Worm (Caenorhabditis elegans) whole organism, late embryonic: ENCODE measurements around the gene cpx-2.

Experiments
- C08G9.2 ChIP-seq: sonication (generic microtip); optimal IDR thresholded peaks from 2 replicates; lab custom pipeline; 2016; ENCODE audit warnings: mild to moderate bottlenecking, missing genetic modification characterization, moderate library complexity, missing compliant biosample characterization
- C38D4.7 ChIP-seq: fragments of 200-800 bp; sonication (Bioruptor generic); optimal IDR thresholded peaks from 2 replicates; lab custom pipeline; 2018; ENCODE audit warnings: mild to moderate bottlenecking, missing genetic modification characterization, moderate library complexity, missing compliant biosample characterization
- F13H6.1 ChIP-seq: sonication (generic microtip); optimal IDR thresholded peaks from 2 replicates; lab custom pipeline; 2016; ENCODE audit warnings: missing genetic modification characterization, missing compliant biosample characterization
- K09A11.1 ChIP-seq: sonication (generic microtip); optimal IDR thresholded peaks from 2 replicates; lab custom pipeline; 2017; ENCODE audit warnings: antibody characterized with exemption, mild to moderate bottlenecking, missing genetic modification characterization, missing compliant biosample characterization; ENCODE audit not compliant: insufficient read depth
- Y22D7AL.16 ChIP-seq: sonication (generic microtip); optimal IDR thresholded peaks from 2 replicates; lab custom pipeline; 2016; ENCODE audit warnings: missing genetic modification characterization, missing compliant biosample characterization
- ahr-1 ChIP-seq: sonication (generic microtip); optimal IDR thresholded peaks from 2 replicates; lab custom pipeline; 2016; ENCODE audit warnings: missing genetic modification characterization, missing compliant biosample characterization
- ceh-18 ChIP-seq: sonication (generic microtip); optimal IDR thresholded peaks from 2 replicates; lab custom pipeline; 2016; ENCODE audit warnings: missing genetic modification characterization, missing compliant biosample characterization
- ceh-30 ChIP-seq: fragments of 150-350 bp; optimal IDR thresholded peaks from 2 replicates; lab custom pipeline; 2014; ENCODE audit warnings: missing biosample characterization, missing genetic modification characterization
- ceh-34 ChIP-seq: sonication (generic microtip); optimal IDR thresholded peaks from 2 replicates; lab custom pipeline; 2016; ENCODE audit warnings: mild to moderate bottlenecking, missing genetic modification characterization, missing compliant biosample characterization
- ceh-48 ChIP-seq: sonication (generic microtip); optimal IDR thresholded peaks from 2 replicates; lab custom pipeline; 2016; ENCODE audit warnings: missing genetic modification characterization, inconsistent platforms, missing compliant biosample characterization
- che-1 ChIP-seq: sonication (generic microtip); optimal IDR thresholded peaks from 2 replicates; lab custom pipeline; 2016; ENCODE audit warnings: mild to moderate bottlenecking, missing genetic modification characterization, missing compliant biosample characterization
- dmd-4 ChIP-seq: sonication (generic microtip); optimal IDR thresholded peaks from 2 replicates; lab custom pipeline; 2016; ENCODE audit warnings: borderline replicate concordance, missing genetic modification characterization, missing compliant biosample characterization
- elt-4 ChIP-seq: sonication (generic microtip); optimal IDR thresholded peaks from 2 replicates; lab custom pipeline; 2016; ENCODE audit warnings: missing genetic modification characterization, missing compliant biosample characterization
- ets-4 ChIP-seq: sonication (generic microtip); optimal IDR thresholded peaks from 2 replicates; lab custom pipeline; 2016; ENCODE audit warnings: missing genetic modification characterization, missing compliant biosample characterization
- eyg-1 ChIP-seq: sonication (generic microtip); optimal IDR thresholded peaks from 2 replicates; lab custom pipeline; 2016; ENCODE audit warnings: missing genotype, missing genetic modification characterization, missing compliant biosample characterization
- fax-1 ChIP-seq: sonication (generic microtip); optimal IDR thresholded peaks from 2 replicates; lab custom pipeline; 2016; ENCODE audit warnings: missing genotype, missing genetic modification characterization, missing compliant biosample characterization
- fkh-6 ChIP-seq: sonication (generic microtip); optimal IDR thresholded peaks from 2 replicates; lab custom pipeline; 2016; ENCODE audit warnings: missing genetic modification characterization, missing compliant biosample characterization
- hlh-13 ChIP-seq: fragments of 200-800 bp; sonication (Bioruptor generic); optimal IDR thresholded peaks from 2 replicates; lab custom pipeline; 2018; ENCODE audit warnings: mild to moderate bottlenecking, missing genetic modification characterization, missing compliant biosample characterization
- hlh-30 ChIP-seq: sonication (generic microtip); optimal IDR thresholded peaks from 2 replicates; lab custom pipeline; 2017; ENCODE audit warnings: antibody characterized with exemption, missing genetic modification characterization, missing compliant biosample characterization; ENCODE audit not compliant: insufficient read depth
- lim-6 ChIP-seq: sonication (generic microtip); optimal IDR thresholded peaks from 2 replicates; lab custom pipeline; 2016; ENCODE audit warnings: missing genetic modification characterization, missing compliant biosample characterization
- lin-11 ChIP-seq: fragments of 200-800 bp; sonication (Bioruptor generic); optimal IDR thresholded peaks from 2 replicates; lab custom pipeline; 2018; ENCODE audit warnings: mild to moderate bottlenecking, missing genetic modification characterization, missing compliant biosample characterization
- mec-3 ChIP-seq: sonication (generic microtip); optimal IDR thresholded peaks from 2 replicates; lab custom pipeline; 2016; ENCODE audit warnings: borderline replicate concordance, missing genetic modification characterization, missing compliant biosample characterization
- nfya-1 ChIP-seq: sonication (generic microtip); optimal IDR thresholded peaks from 2 replicates; lab custom pipeline; 2017; ENCODE audit warnings: missing genetic modification characterization, mild to moderate bottlenecking, missing compliant biosample characterization, antibody characterized with exemption, moderate library complexity
- nhr-11 ChIP-seq: fragments of 150-350 bp; optimal IDR thresholded peaks from 2 replicates; lab custom pipeline; 2014; ENCODE audit warnings: missing biosample characterization, missing genetic modification characterization
- pat-9 ChIP-seq: fragments of 200-800 bp; sonication (Bioruptor generic); optimal IDR thresholded peaks from 2 replicates; lab custom pipeline; 2018; ENCODE audit warnings: mild to moderate bottlenecking, missing genetic modification characterization, moderate library complexity, missing compliant biosample characterization
- pha-2 ChIP-seq: sonication (generic microtip); optimal IDR thresholded peaks from 2 replicates; lab custom pipeline; 2017; ENCODE audit warnings: mild to moderate bottlenecking, missing genetic modification characterization, missing compliant biosample characterization
- pha-4 ChIP-seq: fragments of 150-350 bp; optimal IDR thresholded peaks from 2 replicates; lab custom pipeline; 2018; ENCODE audit warnings: missing biosample characterization, missing genetic modification reagents, missing genetic modification characterization
- pqm-1 ChIP-seq: sonication (generic microtip); optimal IDR thresholded peaks from 2 replicates; lab custom pipeline; 2016; ENCODE audit warnings: missing genetic modification characterization, missing compliant biosample characterization
- rnt-1 ChIP-seq: sonication (generic microtip); optimal IDR thresholded peaks from 2 replicates; lab custom pipeline; 2016; ENCODE audit warnings: missing genetic modification characterization, missing compliant biosample characterization
- sdc-2 ChIP-seq: sonication (generic microtip); optimal IDR thresholded peaks from 2 replicates; lab custom pipeline; 2016; ENCODE audit warnings: missing genotype, missing genetic modification characterization, missing compliant biosample characterization
- sox-2 ChIP-seq: fragments of 200-800 bp; sonication (Bioruptor generic); IDR thresholded peaks from 2 replicates; pipeline ENCODE4 v1.3.6; 2022; ENCODE audit warnings: missing genetic modification reagents, missing genetic modification characterization, missing compliant biosample characterization
- syd-9 ChIP-seq: sonication (generic microtip); optimal IDR thresholded peaks from 2 replicates; lab custom pipeline; 2016; ENCODE audit warnings: mild to moderate bottlenecking, missing genetic modification characterization, moderate library complexity, missing compliant biosample characterization
- tbx-2 ChIP-seq: sonication (generic microtip); optimal IDR thresholded peaks from 2 replicates; lab custom pipeline; 2016; ENCODE audit warnings: missing genetic modification characterization, missing compliant biosample characterization
- tbx-7 ChIP-seq: sonication (generic microtip); optimal IDR thresholded peaks from 2 replicates; lab custom pipeline; 2016; ENCODE audit warnings: missing genotype, missing genetic modification characterization, missing compliant biosample characterization
- unc-3 ChIP-seq, 2 experiments: fragments of 200-800 bp in 1 of 2; sonication (Bioruptor generic) in 1 of 2; sonication (generic microtip) in 1 of 2; conservative IDR thresholded peaks in 1 of 2; optimal IDR thresholded peaks in 1 of 2; 2 replicates each; pipeline versions ENCODE4 v1.3.6 to Lab custom; 2016 to 2022; ENCODE audit warnings: missing compliant biosample characterization in 2 of 2, missing genetic modification characterization in 2 of 2, missing genetic modification reagents in 1 of 2
- unc-42 ChIP-seq: sonication (generic microtip); optimal IDR thresholded peaks from 2 replicates; lab custom pipeline; 2016; ENCODE audit warnings: missing genotype, missing genetic modification characterization, missing compliant biosample characterization
- unc-86 ChIP-seq: sonication (generic microtip); optimal IDR thresholded peaks from 2 replicates; lab custom pipeline; 2016; ENCODE audit warnings: missing genetic modification characterization, missing compliant biosample characterization

cpx-2 gene

DNA sequence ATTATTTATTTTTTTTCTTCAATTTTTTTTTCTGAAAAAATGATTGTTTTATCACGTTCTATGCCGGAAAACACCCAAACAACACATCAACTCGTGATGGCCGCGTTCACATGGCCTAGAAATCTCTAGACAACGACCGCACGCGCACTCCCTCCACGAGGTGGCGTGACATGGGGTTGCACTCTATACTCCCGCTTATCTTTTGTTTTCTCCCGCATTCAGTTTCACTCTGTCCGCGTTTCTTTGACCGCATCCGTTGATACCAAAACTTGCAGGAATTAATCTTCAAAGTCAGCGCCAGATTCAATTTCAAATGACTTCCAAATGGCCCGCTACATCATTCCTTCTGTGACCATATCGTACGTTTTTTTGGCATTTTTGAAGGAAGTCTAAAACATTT lies 33.9 kb upstream of the cpx-2 start, which contains the start of gene F17H10.1 (continued):
- peak; percentile 61 for TF ChIP-seq tbx-2 (tag; lab: Kevin White, UChicago)
- TF ChIP-seq, all 69 proteins: peak for 13

DNA sequence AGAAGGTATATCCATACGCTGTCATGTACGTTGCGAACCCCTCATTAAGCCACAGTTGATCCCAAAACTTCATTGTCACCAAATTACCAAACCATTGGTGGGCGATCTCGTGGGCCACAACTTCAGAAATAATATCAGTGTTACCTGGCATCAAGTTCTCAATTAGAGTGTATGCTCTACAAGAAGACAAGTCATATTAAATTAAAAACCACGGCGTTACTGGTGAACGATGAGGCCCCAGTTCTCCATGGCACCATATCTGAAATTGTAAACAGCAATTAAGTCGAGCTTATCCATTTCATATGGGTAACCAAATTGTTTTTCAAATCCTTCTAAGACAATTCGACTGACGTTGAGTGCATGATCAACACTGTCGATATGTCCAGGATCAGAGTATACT lies 31.8 kb upstream of the cpx-2 start:
- no peak for TF ChIP-seq pha-4 (tag; lab: Kevin White, UChicago)
- no peak for TF ChIP-seq eyg-1 (tag; lab: Kevin White, UChicago)
- no peak for TF ChIP-seq sdc-2
- no peak for TF ChIP-seq ceh-48 (tag; lab: Kevin White, UChicago)
- TF ChIP-seq ceh-18 (tag; lab: Kevin White, UChicago) = no peak
- TF ChIP-seq che-1 (tag; lab: Kevin White, UChicago) = no peak
- no peak for TF ChIP-seq tbx-2 (tag; lab: Kevin White, UChicago)
- TF ChIP-seq mec-3 = no peak

DNA sequence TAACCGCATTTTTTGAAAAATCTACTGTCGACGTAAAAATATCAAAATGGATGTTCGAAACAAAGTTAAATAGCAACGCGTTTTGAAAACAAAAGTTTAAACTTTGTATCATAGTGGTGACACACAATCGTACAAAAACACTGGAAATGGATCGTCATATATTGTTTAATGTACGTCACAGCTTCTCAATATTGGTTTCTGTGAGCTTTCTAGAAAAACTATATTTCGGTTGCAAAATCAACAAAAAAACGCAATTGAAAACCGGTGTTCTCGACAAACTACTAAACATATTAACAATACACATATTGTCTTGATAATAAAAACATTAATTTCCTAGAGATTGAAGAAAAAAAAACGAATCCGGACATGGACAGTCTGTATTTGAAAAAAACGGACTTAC lies 29.4 kb upstream of the cpx-2 start, which contains the start of gene R03G8.6:
R03G8.6 (minus strand) TSS at position 101 of the 400 bp plus-strand sequence.
- TF ChIP-seq Y22D7AL.16 (no peak), unc-86 (tag; lab: Kevin White, UChicago) (no peak), syd-9 (tag; lab: Kevin White, UChicago) (no peak), ceh-30 (tag; lab: Kevin White, UChicago) (no peak), rnt-1 (tag; lab: Kevin White, UChicago) (no peak), hlh-30 (tag; lab: Kevin White, UChicago) (no peak), ceh-34 (tag; lab: Kevin White, UChicago) (no peak), elt-4 (tag; lab: Kevin White, UChicago) (no peak), hlh-13 (GFP tag; lab: Kevin White, UChicago) (no peak), sox-2 (GFP tag; lab: Robert Waterston, UW) (no peak), pqm-1 (tag; lab: Kevin White, UChicago) (no peak), fax-1 (tag; lab: Kevin White, UChicago) (no peak), ceh-48 (tag; lab: Kevin White, UChicago) (no peak), unc-3 (GFP tag; conservative IDR thresholded peaks at IDR 0.05; lab: Robert Waterston, UW) (no peak), unc-3 (tag; optimal IDR thresholded peaks at IDR 0.05; lab: Kevin White, UChicago) (no peak), lim-6 (tag; lab: Kevin White, UChicago) (no peak), tbx-7 (tag; lab: Kevin White, UChicago) (no peak), sdc-2 (no peak), fkh-6 (tag; lab: Kevin White, UChicago) (no peak)

DNA sequence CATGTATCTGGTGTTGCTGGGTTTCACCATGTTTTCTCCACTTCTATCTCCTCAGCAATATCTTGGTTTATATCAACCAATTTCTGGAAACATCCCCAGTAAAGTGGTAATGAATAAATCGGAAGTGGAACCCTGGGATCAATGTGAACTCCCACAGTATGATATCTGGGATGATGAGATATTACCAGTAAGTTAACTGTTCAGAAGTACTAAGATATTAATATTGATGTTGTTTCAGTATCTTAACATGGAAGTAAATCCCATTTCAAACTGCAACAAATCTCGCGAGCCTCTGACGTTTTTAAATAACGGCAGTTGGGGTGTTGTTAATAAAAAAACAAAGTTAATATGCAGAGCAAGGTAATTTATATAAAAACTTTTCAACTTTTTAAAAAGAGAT lies 20.2 kb upstream of the cpx-2 start:
- TF ChIP-seq unc-86 (tag; lab: Kevin White, UChicago) (no peak), ets-4 (tag; lab: Kevin White, UChicago) (no peak), hlh-13 (GFP tag; lab: Kevin White, UChicago) (no peak), dmd-4 (no peak)

DNA sequence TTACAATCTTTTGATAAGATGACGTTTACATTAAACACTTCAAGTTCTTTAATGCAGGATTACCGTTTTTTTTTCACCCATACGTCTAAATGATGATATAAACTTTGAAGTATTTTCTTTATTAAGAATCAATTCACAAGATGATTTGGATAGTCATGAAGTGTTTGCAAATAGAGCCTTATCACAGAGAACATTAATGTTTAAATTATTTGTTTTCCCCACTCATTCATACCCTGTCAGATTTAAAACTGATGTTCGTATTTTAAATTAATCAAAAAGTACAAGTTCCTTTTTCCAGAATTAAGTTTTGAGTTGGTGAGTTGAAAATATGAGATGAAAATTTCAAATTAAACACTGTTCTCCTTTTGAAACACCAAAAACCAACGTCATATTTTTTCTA lies 19.6 kb upstream of the cpx-2 start, which contains the start of gene R03G8.3:
R03G8.3 (plus strand) TSS at position 301 of the 400 bp plus-strand sequence.
- TF ChIP-seq lin-11 (tag; lab: Kevin White, UChicago) (no peak), pat-9 (tag; lab: Kevin White, UChicago) (no peak), sox-2 (GFP tag; lab: Robert Waterston, UW) (no peak), K09A11.1 (no peak), hlh-13 (GFP tag; lab: Kevin White, UChicago) (no peak), F13H6.1 (tag; lab: Kevin White, UChicago) (no peak)
- TF ChIP-seq, all 69 proteins: peak for 0

ce11 chrX:13088539-13088938 lies 17.5 kb upstream of the cpx-2 start:
- no peak for TF ChIP-seq unc-42 (tag; lab: Kevin White, UChicago)
- TF ChIP-seq pat-9 (tag; lab: Kevin White, UChicago) = no peak
- no peak for TF ChIP-seq eyg-1 (tag; lab: Kevin White, UChicago)
- TF ChIP-seq ahr-1 (tag; lab: Kevin White, UChicago) = no peak
- no peak for TF ChIP-seq ceh-30 (tag; lab: Kevin White, UChicago)
- TF ChIP-seq nhr-11 = no peak
- no peak for TF ChIP-seq C08G9.2
- TF ChIP-seq pha-2 (tag; lab: Kevin White, UChicago) = no peak
- TF ChIP-seq hlh-13 (GFP tag; lab: Kevin White, UChicago) = no peak
- no peak for TF ChIP-seq nfya-1 (tag; lab: Kevin White, UChicago)
- TF ChIP-seq sox-2 (GFP tag; lab: Robert Waterston, UW) = no peak
- no peak for TF ChIP-seq C38D4.7
